Worm (Caenorhabditis elegans) whole organism, early embryonic: Measurements from ENCODE around the gene R12B2.2.

Source experiments
- B0310.2 ChIP-seq: sonication (generic microtip); optimal IDR thresholded peaks from 2 replicates; lab custom pipeline; 2016; ENCODE audit warnings: mild to moderate bottlenecking, missing genetic modification characterization, missing compliant biosample characterization
- F13C5.2 ChIP-seq: sonication (generic microtip); optimal IDR thresholded peaks from 2 replicates; lab custom pipeline; 2017; ENCODE audit warnings: mild to moderate bottlenecking, missing genetic modification characterization, inconsistent platforms, missing compliant biosample characterization
- aly-1 ChIP-seq: sonication (generic microtip); optimal IDR thresholded peaks from 2 replicates; lab custom pipeline; 2016; ENCODE audit warnings: missing genetic modification characterization, missing compliant biosample characterization
- ama-1 ChIP-seq: fragments of 150-350 bp; optimal IDR thresholded peaks from 2 replicates; lab custom pipeline; 2014
- ceh-13 ChIP-seq: fragments of 200-800 bp; sonication (Bioruptor generic); optimal IDR thresholded peaks from 2 replicates; lab custom pipeline; 2018; ENCODE audit warnings: mild to moderate bottlenecking, missing genetic modification characterization, missing compliant biosample characterization
- ceh-36 ChIP-seq: sonication (generic microtip); optimal IDR thresholded peaks from 2 replicates; lab custom pipeline; 2016; ENCODE audit warnings: missing genetic modification characterization, inconsistent platforms, missing compliant biosample characterization
- ets-7 ChIP-seq: sonication (generic microtip); optimal IDR thresholded peaks from 2 replicates; lab custom pipeline; 2016; ENCODE audit warnings: missing genotype, missing genetic modification characterization, missing compliant biosample characterization
- flt-1 ChIP-seq: fragments of 200-800 bp; sonication (Bioruptor generic); IDR thresholded peaks from 2 replicates; pipeline ENCODE4 v1.3.6; 2022; ENCODE audit warnings: missing genetic modification characterization, missing compliant biosample characterization
- hmbx-1 ChIP-seq: sonication (generic microtip); optimal IDR thresholded peaks from 2 replicates; lab custom pipeline; 2016; ENCODE audit warnings: mild to moderate bottlenecking, missing genetic modification characterization, missing compliant biosample characterization
- hmg-4 ChIP-seq: fragments of 200-800 bp; sonication (Bioruptor generic); optimal IDR thresholded peaks from 2 replicates; lab custom pipeline; 2018; ENCODE audit warnings: mild to moderate bottlenecking, missing genetic modification characterization, missing compliant biosample characterization
- hnd-1 ChIP-seq: sonication (generic microtip); optimal IDR thresholded peaks from 2 replicates; lab custom pipeline; 2016; ENCODE audit warnings: missing genetic modification characterization, missing compliant biosample characterization
- pes-1 ChIP-seq: fragments of 200-800 bp; sonication (Bioruptor generic); IDR thresholded peaks from 2 replicates; pipeline ENCODE4 v1.3.6; 2022; ENCODE audit warnings: missing genetic modification reagents, missing genetic modification characterization, missing compliant biosample characterization
- scrt-1 ChIP-seq: fragments of 200-800 bp; sonication (Bioruptor generic); IDR thresholded peaks from 2 replicates; pipeline ENCODE4 v1.3.6; 2022; ENCODE audit warnings: missing genetic modification characterization, missing compliant biosample characterization
- sea-1 ChIP-seq: fragments of 200-800 bp; sonication (Bioruptor generic); conservative IDR thresholded peaks from 2 replicates; pipeline ENCODE4 v1.3.6; 2022; ENCODE audit warnings: missing genetic modification characterization, missing compliant biosample characterization
- tbx-11 ChIP-seq: fragments of 200-800 bp; sonication (Bioruptor generic); IDR thresholded peaks from 2 replicates; pipeline ENCODE4 v1.3.6; 2022; ENCODE audit warnings: missing genetic modification characterization, missing compliant biosample characterization
- tbx-37 ChIP-seq: fragments of 200-800 bp; sonication (Bioruptor generic); conservative IDR thresholded peaks from 2 replicates; pipeline ENCODE4 v1.3.6; 2022; ENCODE audit warnings: missing genetic modification reagents, missing genetic modification characterization, missing compliant biosample characterization
- tra-4 ChIP-seq: sonication (generic microtip); optimal IDR thresholded peaks from 2 replicates; lab custom pipeline; 2017; ENCODE audit warnings: missing genetic modification characterization, missing compliant biosample characterization

Gene R12B2.2

ce11 chrIII:5839598-5839997 is 32.8 kb downstream of the R12B2.2 start:
- TF ChIP-seq sea-1 (GFP tag; lab: Robert Waterston, UW) (no peak), hnd-1 (tag; lab: Kevin White, UChicago) (no peak), ama-1 (lab: Kevin White, UChicago) (no peak), tra-4 (tag; lab: Kevin White, UChicago) (no peak), ceh-36 (tag; lab: Kevin White, UChicago) (no peak), B0310.2 (tag; lab: Kevin White, UChicago) (no peak), ets-7 (tag; lab: Kevin White, UChicago) (no peak), scrt-1 (GFP tag; lab: Robert Waterston, UW) (no peak), aly-1 (tag; lab: Kevin White, UChicago) (no peak), ceh-13 (GFP tag; lab: Kevin White, UChicago) (no peak)

- TF ChIP-seq ama-1 (lab: Kevin White, UChicago) (no peak), aly-1 (tag; lab: Kevin White, UChicago) (no peak), hnd-1 (tag; lab: Kevin White, UChicago) (no peak), ceh-36 (tag; lab: Kevin White, UChicago) (no peak), hmg-4 (GFP tag; lab: Kevin White, UChicago) (no peak), F13C5.2 (no peak), ets-7 (tag; lab: Kevin White, UChicago) (no peak), tbx-37 (no peak), B0310.2 (tag; lab: Kevin White, UChicago) (no peak), scrt-1 (GFP tag; lab: Robert Waterston, UW) (no peak), flt-1 (GFP tag; lab: Robert Waterston, UW) (no peak), pes-1 (GFP tag; lab: Robert Waterston, UW) (no peak), ceh-13 (GFP tag; lab: Kevin White, UChicago) (no peak), sea-1 (GFP tag; lab: Robert Waterston, UW) (no peak), tra-4 (tag; lab: Kevin White, UChicago) (no peak), hmbx-1 (tag; lab: Kevin White, UChicago) (no peak), tbx-11 (GFP tag; lab: Robert Waterston, UW) (no peak)
Observed at ce11 chrIII:5840277-5840676, 33.5 kb downstream of the R12B2.2 start.

DNA sequence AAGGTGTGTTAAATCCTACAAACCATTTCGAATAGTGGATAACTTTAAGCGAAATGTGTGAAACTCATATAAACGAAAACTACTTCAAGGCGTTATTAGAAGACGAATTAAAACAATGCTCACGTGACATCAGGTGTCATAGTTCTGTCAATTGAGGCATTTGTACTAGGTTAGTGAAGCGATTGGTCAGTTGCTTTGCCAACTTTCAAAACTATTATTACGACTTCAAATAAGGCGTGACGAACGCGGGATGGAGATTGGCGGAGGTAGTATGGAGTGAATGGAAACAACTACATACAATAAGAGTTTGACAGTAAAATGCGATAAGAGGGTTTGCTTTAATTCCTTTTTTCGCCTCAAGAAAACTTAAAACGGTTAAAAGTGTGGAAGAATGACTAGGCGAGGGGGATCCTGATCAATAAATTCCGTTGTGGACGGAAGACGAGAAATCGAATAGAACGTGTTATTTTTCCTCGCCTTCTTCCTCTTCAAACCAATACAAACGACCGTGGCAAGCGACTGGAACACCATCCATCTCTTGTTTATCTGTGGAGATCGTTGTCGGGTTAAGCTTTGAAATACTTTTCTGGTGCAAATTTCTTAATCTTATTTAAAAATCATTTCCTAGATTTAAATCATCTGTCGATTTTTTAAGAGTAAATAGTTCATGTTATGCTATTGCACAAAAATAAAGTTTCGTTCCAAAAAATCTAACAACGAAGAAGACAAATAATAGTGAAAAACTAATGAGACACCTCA is 34.2 kb downstream of the R12B2.2 start:
- TF ChIP-seq ceh-36 (tag; lab: Kevin White, UChicago) (no peak), hnd-1 (tag; lab: Kevin White, UChicago) (no peak), tbx-11 (GFP tag; lab: Robert Waterston, UW) (no peak), tbx-37 (no peak), ama-1 (lab: Kevin White, UChicago) (no peak), ceh-13 (GFP tag; lab: Kevin White, UChicago) (no peak), sea-1 (GFP tag; lab: Robert Waterston, UW) (no peak), hmbx-1 (tag; lab: Kevin White, UChicago) (no peak), tra-4 (tag; lab: Kevin White, UChicago) (no peak), ets-7 (tag; lab: Kevin White, UChicago) (no peak)

DNA sequence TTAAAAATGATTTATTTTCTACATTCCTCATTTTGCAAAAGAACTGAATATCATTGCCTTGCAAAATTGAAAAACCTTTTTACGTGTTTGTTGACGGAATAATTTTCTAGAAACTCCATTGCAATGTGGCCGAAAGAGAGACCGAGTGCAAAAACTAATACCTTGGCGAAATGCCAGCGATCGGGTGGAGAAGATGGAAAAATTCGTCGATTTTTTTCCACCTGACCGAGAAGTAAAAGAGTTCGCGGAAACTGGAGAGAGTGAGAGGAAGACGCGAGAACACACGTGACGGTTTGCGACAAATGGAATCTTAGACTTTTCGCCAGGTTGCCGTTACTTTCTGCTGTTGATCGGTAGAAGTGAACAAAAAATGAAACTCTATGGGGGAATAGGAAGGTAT is 34.9 kb downstream of the R12B2.2 start:
- TF ChIP-seq flt-1 (GFP tag; lab: Robert Waterston, UW), result no peak
- no peak for TF ChIP-seq sea-1 (GFP tag; lab: Robert Waterston, UW)
- no peak for TF ChIP-seq pes-1 (GFP tag; lab: Robert Waterston, UW)
- no peak for TF ChIP-seq B0310.2 (tag; lab: Kevin White, UChicago)
- TF ChIP-seq ets-7 (tag; lab: Kevin White, UChicago), result no peak
- TF ChIP-seq hnd-1 (tag; lab: Kevin White, UChicago), result no peak
- no peak for TF ChIP-seq tra-4 (tag; lab: Kevin White, UChicago)
- no peak for TF ChIP-seq ceh-13 (GFP tag; lab: Kevin White, UChicago)
- TF ChIP-seq hmg-4 (GFP tag; lab: Kevin White, UChicago), result no peak
- no peak for TF ChIP-seq tbx-11 (GFP tag; lab: Robert Waterston, UW)
- no peak for TF ChIP-seq F13C5.2
- TF ChIP-seq hmbx-1 (tag; lab: Kevin White, UChicago), result no peak
- no peak for TF ChIP-seq ama-1 (lab: Kevin White, UChicago)
- no peak for TF ChIP-seq scrt-1 (GFP tag; lab: Robert Waterston, UW)
- TF ChIP-seq aly-1 (tag; lab: Kevin White, UChicago), result no peak
- TF ChIP-seq ceh-36 (tag; lab: Kevin White, UChicago), result no peak

- TF ChIP-seq sea-1 (GFP tag; lab: Robert Waterston, UW) (no peak), ama-1 (lab: Kevin White, UChicago) (no peak), flt-1 (GFP tag; lab: Robert Waterston, UW) (no peak)
Observed at ce11 chrIII:5842920-5843319, 36.1 kb downstream of the R12B2.2 start.

DNA sequence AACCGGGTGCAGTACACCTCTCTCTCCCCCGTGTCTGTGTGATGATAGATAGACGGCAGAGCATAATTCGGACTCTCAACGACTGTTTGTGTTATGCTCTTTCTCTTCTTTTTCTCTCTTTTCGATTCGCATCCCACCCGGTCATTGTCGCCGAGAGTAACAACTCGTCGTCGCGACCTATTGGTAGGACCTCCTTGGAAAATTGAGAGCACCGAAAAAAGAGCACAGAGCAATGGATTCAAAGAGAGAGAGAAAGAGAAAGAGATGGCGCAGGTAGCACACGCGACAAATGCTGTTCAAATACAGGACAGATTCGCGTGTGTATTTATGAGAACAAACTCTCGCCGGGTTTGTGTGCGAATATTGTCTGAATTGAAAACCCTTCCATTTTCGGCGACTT is 36.8 kb downstream of the R12B2.2 start:
- TF ChIP-seq scrt-1 (GFP tag; lab: Robert Waterston, UW) (no peak), hmg-4 (GFP tag; lab: Kevin White, UChicago) (peak; percentile 12)

- TF ChIP-seq F13C5.2 (no peak), tra-4 (tag; lab: Kevin White, UChicago) (no peak), ets-7 (tag; lab: Kevin White, UChicago) (no peak), flt-1 (GFP tag; lab: Robert Waterston, UW) (no peak), hmbx-1 (tag; lab: Kevin White, UChicago) (no peak), ama-1 (lab: Kevin White, UChicago) (no peak), pes-1 (GFP tag; lab: Robert Waterston, UW) (no peak), ceh-13 (GFP tag; lab: Kevin White, UChicago) (no peak), sea-1 (GFP tag; lab: Robert Waterston, UW) (no peak), B0310.2 (tag; lab: Kevin White, UChicago) (no peak), scrt-1 (GFP tag; lab: Robert Waterston, UW) (no peak), ceh-36 (tag; lab: Kevin White, UChicago) (no peak), tbx-11 (GFP tag; lab: Robert Waterston, UW) (no peak), tbx-37 (no peak), aly-1 (tag; lab: Kevin White, UChicago) (no peak), hnd-1 (tag; lab: Kevin White, UChicago) (no peak), hmg-4 (GFP tag; lab: Kevin White, UChicago) (no peak)
Observed at ce11 chrIII:5845483-5845882, 38.7 kb downstream of the R12B2.2 start.
